Worm (Caenorhabditis elegans): ENCODE data around the gene lys-3.

The lys-3 gene

DNA sequence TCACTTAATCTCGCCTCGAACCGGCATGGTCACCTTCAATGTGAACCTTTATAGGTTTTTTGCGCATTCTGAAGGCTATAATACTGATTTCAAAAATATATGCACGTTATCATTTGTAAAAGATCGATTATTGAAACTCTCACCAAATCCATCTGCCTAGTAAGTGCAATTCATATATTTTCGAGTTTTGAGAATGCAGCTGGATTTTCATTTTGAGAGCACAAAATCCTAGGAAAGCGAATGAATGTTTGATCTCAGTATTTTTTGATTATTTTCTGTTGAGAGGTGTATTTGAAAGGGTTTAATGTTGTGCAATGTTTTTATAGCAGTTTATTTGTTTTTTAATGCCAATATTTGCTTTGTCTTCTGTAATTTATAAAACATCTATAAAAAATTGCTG lies 7.3 kb downstream of the lys-3 start:
- no peak for TF ChIP-seq nhr-25 (tag; optimal IDR thresholded peaks at IDR 0.05)
- TF ChIP-seq mbf-1 (tag; optimal IDR thresholded peaks at IDR 0.05), result no peak
- TF ChIP-seq peb-1 (tag; optimal IDR thresholded peaks at IDR 0.05), result no peak
- no peak for TF ChIP-seq unc-55 (GFP tag; optimal IDR thresholded peaks at IDR 0.05)
- no peak for TF ChIP-seq dmd-4 (tag; optimal IDR thresholded peaks at IDR 0.05)
- TF ChIP-seq blmp-1 (tag; optimal IDR thresholded peaks at IDR 0.05; ENCODE audit: insufficient read depth), result no peak
- TF ChIP-seq sma-9 (GFP tag; optimal IDR thresholded peaks at IDR 0.05), result no peak
- TF ChIP-seq sma-9 (tag; optimal IDR thresholded peaks at IDR 0.05), result no peak
- TF ChIP-seq nhr-6 (tag; optimal IDR thresholded peaks at IDR 0.05), result no peak
- no peak for TF ChIP-seq alr-1 (tag; optimal IDR thresholded peaks at IDR 0.05)
- TF ChIP-seq sma-3 (GFP tag; optimal IDR thresholded peaks at IDR 0.05), result no peak
- TF ChIP-seq snpc-4 (tag; optimal IDR thresholded peaks at IDR 0.05), result no peak

DNA sequence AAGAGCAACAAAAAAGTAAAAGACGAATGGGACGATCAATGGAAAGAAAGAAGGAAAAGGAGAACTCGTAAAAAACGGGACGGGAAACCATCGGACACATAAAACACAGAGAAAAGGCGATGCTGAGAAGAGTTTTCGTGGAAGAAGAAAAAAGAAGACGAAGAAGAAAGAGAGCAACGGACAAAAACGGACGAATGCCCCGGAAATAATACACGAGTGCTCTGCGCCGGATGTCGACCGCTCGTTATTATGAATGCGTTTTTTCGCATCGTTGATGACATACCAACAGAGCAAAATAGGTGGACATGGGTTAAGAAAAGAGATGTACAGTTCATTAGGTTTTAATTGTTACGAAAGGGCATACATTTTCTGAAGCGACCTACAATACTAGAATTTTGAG lies 7.7 kb downstream of the lys-3 start, which contains the start of gene Y22F5A.11:
Gene Y22F5A.11 (minus strand): TSS at position 28 of the 400 bp plus-strand sequence.
- TF ChIP-seq snpc-4 (tag; optimal IDR thresholded peaks at IDR 0.05) (peak; percentile 51), unc-55 (GFP tag; optimal IDR thresholded peaks at IDR 0.05) (peak; percentile 37), lsy-2 (tag; optimal IDR thresholded peaks at IDR 0.05) (peak in 1 of 2 experiments; percentile 22), nhr-237 (tag; optimal IDR thresholded peaks at IDR 0.05) (no peak)

- no peak for TF ChIP-seq peb-1 (tag; optimal IDR thresholded peaks at IDR 0.05)
- no peak for TF ChIP-seq ceh-16 (tag; optimal IDR thresholded peaks at IDR 0.05)
- no peak for TF ChIP-seq nhr-25 (tag; optimal IDR thresholded peaks at IDR 0.05)
- peak; percentile 78 for TF ChIP-seq C34F6.9 (tag; optimal IDR thresholded peaks at IDR 0.05)
- peak; percentile 25 for TF ChIP-seq Y55F3AM.14 (GFP tag; optimal IDR thresholded peaks at IDR 0.05)
- no peak for TF ChIP-seq gmeb-1 (tag; optimal IDR thresholded peaks at IDR 0.05)
- TF ChIP-seq unc-39 (tag; optimal IDR thresholded peaks at IDR 0.05), result no peak
- no peak for TF ChIP-seq ceh-82 (tag; optimal IDR thresholded peaks at IDR 0.05)
- TF ChIP-seq ztf-1 (GFP tag; conservative IDR thresholded peaks at IDR 0.05), result no peak
- no peak for TF ChIP-seq nhr-21 (tag; optimal IDR thresholded peaks at IDR 0.05)
- no peak for TF ChIP-seq nhr-23 (tag; optimal IDR thresholded peaks at IDR 0.05)
- TF ChIP-seq nhr-10 (tag; optimal IDR thresholded peaks at IDR 0.05), result no peak
- peak; percentile 36 for TF ChIP-seq egl-27 (tag; optimal IDR thresholded peaks at IDR 0.05)
- no peak for TF ChIP-seq sem-4 (tag; optimal IDR thresholded peaks at IDR 0.05)
- TF ChIP-seq mab-5 (tag; optimal IDR thresholded peaks at IDR 0.05), result peak; percentile 14
- TF ChIP-seq lsy-2 (tag; optimal IDR thresholded peaks at IDR 0.05), result peak in 1 of 2 experiments; percentile 67
- TF ChIP-seq mbf-1 (tag; optimal IDR thresholded peaks at IDR 0.05), result no peak
- no peak for TF ChIP-seq elt-1 (tag; optimal IDR thresholded peaks at IDR 0.05)
- TF ChIP-seq sma-3 (GFP tag; optimal IDR thresholded peaks at IDR 0.05), result no peak
- TF ChIP-seq ama-1 (optimal IDR thresholded peaks at IDR 0.05), result no peak
- peak; percentile 73 for TF ChIP-seq nhr-129 (tag; optimal IDR thresholded peaks at IDR 0.05)
- TF ChIP-seq lin-39 (tag; optimal IDR thresholded peaks at IDR 0.05), result no peak
- TF ChIP-seq aly-2 (tag; optimal IDR thresholded peaks at IDR 0.05), result no peak
- TF ChIP-seq unc-55 (GFP tag; optimal IDR thresholded peaks at IDR 0.05), result peak; percentile 87
- TF ChIP-seq nhr-11 (tag; optimal IDR thresholded peaks at IDR 0.05), result no peak
- TF ChIP-seq sma-9 (GFP tag; optimal IDR thresholded peaks at IDR 0.05), result peak; percentile 60
- TF ChIP-seq sma-9 (tag; optimal IDR thresholded peaks at IDR 0.05), result no peak
- TF ChIP-seq lin-13 (GFP tag; optimal IDR thresholded peaks at IDR 0.05), result peak; percentile 40
- TF ChIP-seq nhr-12 (tag; optimal IDR thresholded peaks at IDR 0.05), result no peak
- peak; percentile 46 for TF ChIP-seq crh-2 (tag; optimal IDR thresholded peaks at IDR 0.05)
- no peak for TF ChIP-seq R02D3.7 (tag; optimal IDR thresholded peaks at IDR 0.05)
- peak; percentile 62 for TF ChIP-seq nhr-6 (tag; optimal IDR thresholded peaks at IDR 0.05)
- TF ChIP-seq snpc-4 (tag; optimal IDR thresholded peaks at IDR 0.05), result peak; percentile 15
- TF ChIP-seq ZK546.5 (tag; optimal IDR thresholded peaks at IDR 0.05), result no peak
- TF ChIP-seq zag-1 (tag; optimal IDR thresholded peaks at IDR 0.05), result peak; percentile 73
- TF ChIP-seq nhr-77 (tag; optimal IDR thresholded peaks at IDR 0.05), result no peak
- TF ChIP-seq nhr-237 (tag; optimal IDR thresholded peaks at IDR 0.05), result no peak
- no peak for TF ChIP-seq dmd-4 (tag; optimal IDR thresholded peaks at IDR 0.05)
- TF ChIP-seq blmp-1 (tag; optimal IDR thresholded peaks at IDR 0.05; ENCODE audit: insufficient read depth), result no peak
- TF ChIP-seq alr-1 (tag; optimal IDR thresholded peaks at IDR 0.05), result peak; percentile 25
- no peak for TF ChIP-seq skn-1 (tag; optimal IDR thresholded peaks at IDR 0.05)
- TF ChIP-seq elt-3 (tag; optimal IDR thresholded peaks at IDR 0.05), result no peak
- TF ChIP-seq ztf-4 (tag; optimal IDR thresholded peaks at IDR 0.05), result peak; percentile 37
- no peak for TF ChIP-seq unc-62 (GFP tag; optimal IDR thresholded peaks at IDR 0.05)
- TF ChIP-seq fos-1 (tag; optimal IDR thresholded peaks at IDR 0.05), result no peak
- TF ChIP-seq mdl-1 (tag; optimal IDR thresholded peaks at IDR 0.05), result peak in 1 of 2 experiments; percentile 74
- TF ChIP-seq F13H6.1 (tag; optimal IDR thresholded peaks at IDR 0.05), result peak; percentile 62
- TF ChIP-seq lin-11 (tag; optimal IDR thresholded peaks at IDR 0.05), result peak; percentile 22
- no peak for TF ChIP-seq ztf-11 (tag; optimal IDR thresholded peaks at IDR 0.05)
Measured at ce11 chrV:10273837-10274236, 9.5 kb downstream of the lys-3 start.

Measured in whole organism, L2 larva.